Worm (Caenorhabditis elegans) whole organism, late embryonic: ENCODE results near the gene ceh-20.

Experiments used
- C08G9.2 ChIP-seq: sonication (generic microtip); optimal IDR thresholded peaks from 2 replicates; lab custom pipeline; 2016; ENCODE audit warnings: mild to moderate bottlenecking, missing genetic modification characterization, moderate library complexity, missing compliant biosample characterization
- C38D4.7 ChIP-seq: fragments of 200-800 bp; sonication (Bioruptor generic); optimal IDR thresholded peaks from 2 replicates; lab custom pipeline; 2018; ENCODE audit warnings: mild to moderate bottlenecking, missing genetic modification characterization, moderate library complexity, missing compliant biosample characterization
- F13H6.1 ChIP-seq: sonication (generic microtip); optimal IDR thresholded peaks from 2 replicates; lab custom pipeline; 2016; ENCODE audit warnings: missing genetic modification characterization, missing compliant biosample characterization
- T23F11.4 ChIP-seq: fragments of 200-800 bp; sonication (Bioruptor generic); optimal IDR thresholded peaks from 2 replicates; lab custom pipeline; 2018; ENCODE audit warnings: mild to moderate bottlenecking, missing genetic modification characterization, missing compliant biosample characterization
- Y22D7AL.16 ChIP-seq: sonication (generic microtip); optimal IDR thresholded peaks from 2 replicates; lab custom pipeline; 2016; ENCODE audit warnings: missing genetic modification characterization, missing compliant biosample characterization
- ceh-14 ChIP-seq: sonication (generic microtip); optimal IDR thresholded peaks from 2 replicates; lab custom pipeline; 2016; ENCODE audit warnings: missing genotype, missing genetic modification characterization, missing compliant biosample characterization
- ceh-18 ChIP-seq: sonication (generic microtip); optimal IDR thresholded peaks from 2 replicates; lab custom pipeline; 2016; ENCODE audit warnings: missing genetic modification characterization, missing compliant biosample characterization
- ceh-2 ChIP-seq: sonication (generic microtip); optimal IDR thresholded peaks from 2 replicates; lab custom pipeline; 2016; ENCODE audit warnings: missing genotype, missing genetic modification characterization, missing compliant biosample characterization
- ceh-22 ChIP-seq: sonication (generic microtip); optimal IDR thresholded peaks from 2 replicates; lab custom pipeline; 2017; ENCODE audit warnings: missing biosample characterization, missing genetic modification characterization
- ceh-34 ChIP-seq: sonication (generic microtip); optimal IDR thresholded peaks from 2 replicates; lab custom pipeline; 2016; ENCODE audit warnings: mild to moderate bottlenecking, missing genetic modification characterization, missing compliant biosample characterization
- ceh-48 ChIP-seq: sonication (generic microtip); optimal IDR thresholded peaks from 2 replicates; lab custom pipeline; 2016; ENCODE audit warnings: missing genetic modification characterization, inconsistent platforms, missing compliant biosample characterization
- ceh-9 ChIP-seq: sonication (generic microtip); optimal IDR thresholded peaks from 2 replicates; lab custom pipeline; 2016; ENCODE audit warnings: mild to moderate bottlenecking, missing genetic modification characterization, inconsistent platforms, missing compliant biosample characterization
- che-1 ChIP-seq: sonication (generic microtip); optimal IDR thresholded peaks from 2 replicates; lab custom pipeline; 2016; ENCODE audit warnings: mild to moderate bottlenecking, missing genetic modification characterization, missing compliant biosample characterization
- dmd-4 ChIP-seq: sonication (generic microtip); optimal IDR thresholded peaks from 2 replicates; lab custom pipeline; 2016; ENCODE audit warnings: borderline replicate concordance, missing genetic modification characterization, missing compliant biosample characterization
- elt-2 ChIP-seq: sonication (generic microtip); optimal IDR thresholded peaks from 2 replicates; lab custom pipeline; 2016; ENCODE audit warnings: missing genetic modification reagents, missing genetic modification characterization, missing compliant biosample characterization
- elt-4 ChIP-seq: sonication (generic microtip); optimal IDR thresholded peaks from 2 replicates; lab custom pipeline; 2016; ENCODE audit warnings: missing genetic modification characterization, missing compliant biosample characterization
- ets-4 ChIP-seq: sonication (generic microtip); optimal IDR thresholded peaks from 2 replicates; lab custom pipeline; 2016; ENCODE audit warnings: missing genetic modification characterization, missing compliant biosample characterization
- fkh-10 ChIP-seq: fragments of 150-350 bp; optimal IDR thresholded peaks from 2 replicates; lab custom pipeline; 2014; ENCODE audit warnings: missing biosample characterization, missing genetic modification reagents, missing genetic modification characterization
- gmeb-2 ChIP-seq: sonication (generic microtip); optimal IDR thresholded peaks from 2 replicates; lab custom pipeline; 2016; ENCODE audit warnings: missing genetic modification characterization, inconsistent platforms, missing compliant biosample characterization
- hlh-13 ChIP-seq: fragments of 200-800 bp; sonication (Bioruptor generic); optimal IDR thresholded peaks from 2 replicates; lab custom pipeline; 2018; ENCODE audit warnings: mild to moderate bottlenecking, missing genetic modification characterization, missing compliant biosample characterization
- hlh-30 ChIP-seq: sonication (generic microtip); optimal IDR thresholded peaks from 2 replicates; lab custom pipeline; 2017; ENCODE audit warnings: antibody characterized with exemption, missing genetic modification characterization, missing compliant biosample characterization; ENCODE audit not compliant: insufficient read depth
- hlh-6 ChIP-seq: sonication (generic microtip); optimal IDR thresholded peaks from 2 replicates; lab custom pipeline; 2016; ENCODE audit warnings: missing genotype, missing genetic modification characterization, missing compliant biosample characterization
- lim-6 ChIP-seq: sonication (generic microtip); optimal IDR thresholded peaks from 2 replicates; lab custom pipeline; 2016; ENCODE audit warnings: missing genetic modification characterization, missing compliant biosample characterization
- lin-11 ChIP-seq: fragments of 200-800 bp; sonication (Bioruptor generic); optimal IDR thresholded peaks from 2 replicates; lab custom pipeline; 2018; ENCODE audit warnings: mild to moderate bottlenecking, missing genetic modification characterization, missing compliant biosample characterization
- mec-3 ChIP-seq: sonication (generic microtip); optimal IDR thresholded peaks from 2 replicates; lab custom pipeline; 2016; ENCODE audit warnings: borderline replicate concordance, missing genetic modification characterization, missing compliant biosample characterization
- nfya-1 ChIP-seq: sonication (generic microtip); optimal IDR thresholded peaks from 2 replicates; lab custom pipeline; 2017; ENCODE audit warnings: missing genetic modification characterization, mild to moderate bottlenecking, missing compliant biosample characterization, antibody characterized with exemption, moderate library complexity
- nhr-11 ChIP-seq: fragments of 150-350 bp; optimal IDR thresholded peaks from 2 replicates; lab custom pipeline; 2014; ENCODE audit warnings: missing biosample characterization, missing genetic modification characterization
- npax-4 ChIP-seq: sonication (generic microtip); optimal IDR thresholded peaks from 2 replicates; lab custom pipeline; 2016; ENCODE audit warnings: missing genetic modification characterization, missing compliant biosample characterization
- odd-2 ChIP-seq: sonication (generic microtip); optimal IDR thresholded peaks from 2 replicates; lab custom pipeline; 2017; ENCODE audit warnings: antibody characterized with exemption, mild to moderate bottlenecking, missing genetic modification characterization, missing compliant biosample characterization
- pax-1 ChIP-seq: fragments of 150-350 bp; optimal IDR thresholded peaks from 2 replicates; lab custom pipeline; 2014; ENCODE audit warnings: missing biosample characterization, missing genetic modification characterization
- pqm-1 ChIP-seq: sonication (generic microtip); optimal IDR thresholded peaks from 2 replicates; lab custom pipeline; 2016; ENCODE audit warnings: missing genetic modification characterization, missing compliant biosample characterization
- pros-1 ChIP-seq: fragments of 150-350 bp; optimal IDR thresholded peaks from 2 replicates; lab custom pipeline; 2014; ENCODE audit warnings: missing biosample characterization, missing genetic modification reagents, missing genetic modification characterization
- rnt-1 ChIP-seq: sonication (generic microtip); optimal IDR thresholded peaks from 2 replicates; lab custom pipeline; 2016; ENCODE audit warnings: missing genetic modification characterization, missing compliant biosample characterization
- sdc-2 ChIP-seq: sonication (generic microtip); optimal IDR thresholded peaks from 2 replicates; lab custom pipeline; 2016; ENCODE audit warnings: missing genotype, missing genetic modification characterization, missing compliant biosample characterization
- sox-2 ChIP-seq: fragments of 200-800 bp; sonication (Bioruptor generic); IDR thresholded peaks from 2 replicates; pipeline ENCODE4 v1.3.6; 2022; ENCODE audit warnings: missing genetic modification reagents, missing genetic modification characterization, missing compliant biosample characterization
- sox-4 ChIP-seq: sonication (generic microtip); optimal IDR thresholded peaks from 2 replicates; lab custom pipeline; 2017; ENCODE audit warnings: mild to moderate bottlenecking, missing genetic modification characterization, inconsistent platforms, missing compliant biosample characterization
- tbx-2 ChIP-seq: sonication (generic microtip); optimal IDR thresholded peaks from 2 replicates; lab custom pipeline; 2016; ENCODE audit warnings: missing genetic modification characterization, missing compliant biosample characterization
- ttx-3 ChIP-seq: sonication (generic microtip); optimal IDR thresholded peaks from 2 replicates; lab custom pipeline; 2016; ENCODE audit warnings: missing genetic modification reagents, missing genetic modification characterization, missing compliant biosample characterization
- unc-86 ChIP-seq: sonication (generic microtip); optimal IDR thresholded peaks from 2 replicates; lab custom pipeline; 2016; ENCODE audit warnings: missing genetic modification characterization, missing compliant biosample characterization
- zip-5 ChIP-seq: sonication (generic microtip); optimal IDR thresholded peaks from 2 replicates; lab custom pipeline; 2016; ENCODE audit warnings: missing genetic modification characterization, missing compliant biosample characterization

ceh-20 gene

DNA sequence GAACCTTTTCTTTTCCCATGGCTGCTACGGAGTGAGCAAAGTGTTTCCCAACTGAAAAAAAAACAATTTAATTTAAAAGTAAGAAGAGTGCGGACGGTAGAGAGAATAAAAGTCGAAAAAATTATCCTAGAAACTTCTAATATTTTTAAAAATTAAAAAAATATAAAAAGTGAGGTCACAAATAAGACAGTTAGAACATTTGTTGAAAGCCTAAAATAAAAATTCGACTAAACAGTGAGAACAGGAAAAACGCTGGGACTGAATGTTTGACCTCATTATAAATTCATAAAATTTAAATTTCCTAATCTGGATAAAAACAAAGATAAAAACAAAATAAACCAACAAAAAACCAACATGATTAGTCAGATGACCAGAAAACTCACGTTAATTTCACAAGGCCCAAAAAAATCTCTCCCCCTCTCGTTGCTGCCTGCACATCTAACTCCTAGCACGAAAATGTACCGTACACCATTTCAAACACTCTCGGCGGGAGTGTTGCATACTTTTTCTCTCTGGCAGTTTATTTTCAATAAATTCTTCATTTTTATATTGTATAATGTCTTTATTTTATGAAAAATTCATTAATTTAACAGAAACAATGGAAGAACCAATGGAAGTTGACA lies 7.9 kb upstream of the ceh-20 start, which contains the start of the genes eef-1A.1 and rfc-4 (continued):
- TF ChIP-seq npax-4 (tag; lab: Kevin White, UChicago) (no peak), odd-2 (tag; lab: Kevin White, UChicago) (peak; percentile 16), hlh-30 (tag; lab: Kevin White, UChicago) (peak; percentile 94), lim-6 (no peak), pros-1 (tag; lab: Kevin White, UChicago) (peak; percentile 68), pqm-1 (tag; lab: Kevin White, UChicago) (peak; percentile 62), ceh-48 (peak; percentile 22), che-1 (tag; lab: Kevin White, UChicago) (no peak), fkh-10 (no peak), ttx-3 (tag; lab: Kevin White, UChicago) (peak; percentile 59), rnt-1 (peak; percentile 34), ceh-9 (no peak), elt-2 (peak; percentile 71), elt-4 (tag; lab: Kevin White, UChicago) (no peak), sox-4 (peak; percentile 36), hlh-6 (no peak), C08G9.2 (tag; lab: Kevin White, UChicago) (peak; percentile 51), hlh-13 (no peak), F13H6.1 (tag; lab: Kevin White, UChicago) (peak; percentile 36), ceh-2 (tag; lab: Kevin White, UChicago) (peak; percentile 28), dmd-4 (tag; lab: Kevin White, UChicago) (no peak), ceh-14 (tag; lab: Kevin White, UChicago) (peak; percentile 55), ceh-22 (tag; lab: Kevin White, UChicago) (no peak), lin-11 (tag; lab: Kevin White, UChicago) (peak; percentile 21), pax-1 (tag; lab: Kevin White, UChicago) (peak; percentile 97), nhr-11 (tag; lab: Kevin White, UChicago) (no peak), T23F11.4 (GFP tag; lab: Kevin White, UChicago) (no peak), C38D4.7 (GFP tag; lab: Kevin White, UChicago) (peak; percentile 16), ets-4 (peak; percentile 65), tbx-2 (tag; lab: Kevin White, UChicago) (peak; percentile 66)
- TF ChIP-seq, all 69 proteins: peak for 42

DNA sequence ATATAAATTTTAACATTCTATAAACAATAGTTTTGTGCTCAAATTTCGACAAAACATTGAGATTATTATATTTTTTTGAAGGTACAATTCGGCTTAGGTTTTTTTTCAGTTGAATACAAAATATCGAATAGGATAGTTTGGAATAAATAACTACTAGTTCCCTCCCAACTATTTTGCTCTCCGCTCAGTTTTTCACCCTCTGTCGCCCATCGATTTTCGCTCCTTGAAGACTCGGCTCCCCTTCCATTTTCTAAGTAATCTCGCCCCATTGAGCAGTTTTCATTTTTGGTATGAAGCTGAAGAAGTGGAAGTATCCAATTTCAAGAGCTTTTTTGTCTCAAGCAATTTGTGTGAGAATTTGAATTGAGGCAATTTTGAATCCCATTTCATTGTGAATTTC lies 6.0 kb upstream of the ceh-20 start, which contains the start of gene F31E3.2:
TSS of gene F31E3.2 (plus strand) at position 301 of the 400 bp plus-strand sequence.
- TF ChIP-seq Y22D7AL.16 (no peak), ceh-48 (peak; percentile 22)

DNA sequence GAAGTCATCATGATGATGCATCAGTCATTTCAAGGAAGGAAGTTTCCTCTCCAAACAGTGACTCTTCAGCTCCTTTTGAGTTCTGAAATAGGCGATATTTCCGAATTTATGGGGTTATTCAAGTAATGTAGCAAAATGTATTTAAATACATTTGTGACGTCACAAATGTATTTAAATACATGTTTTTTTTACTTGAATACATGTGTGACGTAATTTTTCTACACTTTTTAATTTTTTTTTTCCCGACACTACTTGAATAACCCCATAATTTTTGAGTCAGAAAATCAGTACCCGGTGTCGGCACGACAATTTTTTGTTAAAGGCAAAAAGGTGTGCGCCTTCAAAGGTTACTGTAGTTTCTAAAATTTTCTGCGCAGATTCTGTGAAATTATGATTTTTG lies 4.7 kb upstream of the ceh-20 start:
- TF ChIP-seq mec-3 (tag; lab: Kevin White, UChicago): no peak
- TF ChIP-seq odd-2 (tag; lab: Kevin White, UChicago): no peak
- TF ChIP-seq ceh-18 (tag; lab: Kevin White, UChicago): no peak
- TF ChIP-seq ceh-34 (tag; lab: Kevin White, UChicago): no peak
- no peak for TF ChIP-seq lin-11 (tag; lab: Kevin White, UChicago)
- TF ChIP-seq T23F11.4 (GFP tag; lab: Kevin White, UChicago): no peak
- no peak for TF ChIP-seq tbx-2 (tag; lab: Kevin White, UChicago)
- no peak for TF ChIP-seq pros-1 (tag; lab: Kevin White, UChicago)
- no peak for TF ChIP-seq elt-2
- no peak for TF ChIP-seq gmeb-2 (tag; lab: Kevin White, UChicago)
- TF ChIP-seq sox-2: no peak
- no peak for TF ChIP-seq C38D4.7 (GFP tag; lab: Kevin White, UChicago)
- TF ChIP-seq unc-86 (tag; lab: Kevin White, UChicago): no peak
- no peak for TF ChIP-seq sdc-2 (tag; lab: Kevin White, UChicago)
- no peak for TF ChIP-seq ttx-3 (tag; lab: Kevin White, UChicago)
- TF ChIP-seq C08G9.2 (tag; lab: Kevin White, UChicago): no peak
- TF ChIP-seq hlh-30 (tag; lab: Kevin White, UChicago): no peak
- no peak for TF ChIP-seq nfya-1 (tag; lab: Kevin White, UChicago)
- TF ChIP-seq zip-5: no peak
